Fruit fly (Drosophila melanogaster): Measurements from ENCODE around the gene CG1387.

Gene CG1387

dm6 chrX:8398177-8399018, 12.8 kb downstream of the CG1387 start, which contains the start of gene CG10555 (continued):
- TF ChIP-seq CG6791 (GFP tag; IDR thresholded peaks at IDR 0.05; ENCODE audit: partially characterized antibody) (peak; percentile 75), CkIIα-i1 (GFP tag; IDR thresholded peaks at IDR 0.05) (no peak), CG33557 (GFP tag; optimal IDR thresholded peaks at IDR 0.05) (peak; percentile 66), Xrp1 (GFP tag; IDR thresholded peaks at IDR 0.05) (peak; percentile 95), Usf (GFP tag; optimal IDR thresholded peaks at IDR 0.05) (peak; percentile 63), Blimp-1 (GFP tag; optimal IDR thresholded peaks at IDR 0.05) (peak; percentile 87), sisA (GFP tag; IDR thresholded peaks at IDR 0.05) (peak; percentile 92), Stat92E (GFP tag; optimal IDR thresholded peaks at IDR 0.05) (no peak), shn (GFP tag; optimal IDR thresholded peaks at IDR 0.05) (peak; percentile 95), CG6854 (GFP tag; optimal IDR thresholded peaks at IDR 0.05) (no peak), ssp (GFP tag; IDR thresholded peaks at IDR 0.05) (peak; percentile 82), CG2202 (tag; optimal IDR thresholded peaks at IDR 0.05) (peak; percentile 32), dmrt99B (tag; optimal IDR thresholded peaks at IDR 0.05) (peak; percentile 68), onecut (GFP tag; IDR thresholded peaks at IDR 0.05) (peak; percentile 81), sug (tag; optimal IDR thresholded peaks at IDR 0.05) (peak; percentile 73), CG15601 (tag; optimal IDR thresholded peaks at IDR 0.05) (peak; percentile 84), gsb (GFP tag; IDR thresholded peaks at IDR 0.05) (peak; percentile 77), ato (GFP tag; IDR thresholded peaks at IDR 0.05; ENCODE audit: partially characterized antibody) (peak; percentile 62; the same call in 1 of the 2 replicates), Chrac-16 (GFP tag; optimal IDR thresholded peaks at IDR 0.05) (peak; percentile 80), CG32772 (GFP tag; IDR thresholded peaks at IDR 0.05) (peak; percentile 89), CG9817 (tag; optimal IDR thresholded peaks at IDR 0.05) (peak; percentile 92), Dll (GFP tag; IDR thresholded peaks at IDR 0.05; ENCODE audit: partially characterized antibody) (peak; percentile 69; the same call in 3 of the 4 replicates), BEAF-32 (GFP tag; optimal IDR thresholded peaks at IDR 0.05) (peak; percentile 53), CG11247 (GFP tag; IDR thresholded peaks at IDR 0.05) (peak; percentile 89), CG12071 (GFP tag; optimal IDR thresholded peaks at IDR 0.05) (no peak), CG33213 (GFP tag; optimal IDR thresholded peaks at IDR 0.05) (peak; percentile 77), hth (optimal IDR thresholded peaks at IDR 0.05) (no peak), CG14441 (GFP tag; IDR thresholded peaks at IDR 0.05) (peak; percentile 89), Hmr (GFP tag; optimal IDR thresholded peaks at IDR 0.05) (peak; percentile 85), CG11560 (tag; IDR thresholded peaks at IDR 0.05) (peak; percentile 67; the same call in 2 of the 3 replicates), Pdp1 (GFP tag; optimal IDR thresholded peaks at IDR 0.05) (peak; percentile 86 to 89), CG4820 (GFP tag; optimal IDR thresholded peaks at IDR 0.05) (peak; percentile 87), CG9215 (GFP tag; IDR thresholded peaks at IDR 0.05) (peak; percentile 85), fd3F (GFP tag; optimal IDR thresholded peaks at IDR 0.05) (peak; percentile 56), tup (GFP tag; optimal IDR thresholded peaks at IDR 0.05) (peak; percentile 83), slou (GFP tag; optimal IDR thresholded peaks at IDR 0.05) (peak; percentile 58), CG3995 (GFP tag; optimal IDR thresholded peaks at IDR 0.05) (peak; percentile 53), Camta (GFP tag; optimal IDR thresholded peaks at IDR 0.05) (peak; percentile 50), CG14050 (GFP tag; IDR thresholded peaks at IDR 0.05) (peak; percentile 82), ci (GFP tag; IDR thresholded peaks at IDR 0.05) (peak; percentile 93), org-1 (GFP tag; optimal IDR thresholded peaks at IDR 0.05) (peak; percentile 24), Jarid2 (GFP tag; optimal IDR thresholded peaks at IDR 0.05) (peak; percentile 43), CG7271 (tag; optimal IDR thresholded peaks at IDR 0.05) (peak; percentile 35), Bdp1 (GFP tag; optimal IDR thresholded peaks at IDR 0.05) (peak; percentile 84), Bteb2 (GFP tag; optimal IDR thresholded peaks at IDR 0.05) (peak; percentile 88), CG43689 (GFP tag; IDR thresholded peaks at IDR 0.05) (peak; percentile 66), caup (GFP tag; optimal IDR thresholded peaks at IDR 0.05; ENCODE audit: severe bottlenecking) (peak; percentile 77), eyg (GFP tag; optimal IDR thresholded peaks at IDR 0.05) (peak; percentile 83)
